Fruit fly (Drosophila melanogaster) whole organism, larva: ENCODE results near the gene ago.

ENCODE experiments used
- noc ChIP-seq: fragments of 200-800 bp; sonication (Bioruptor generic); optimal IDR thresholded peaks from 3 replicates; lab custom pipeline; 2019; ENCODE audit warnings: missing biosample characterization, mild to moderate bottlenecking, missing genetic modification characterization, moderate library complexity

Gene ago

DNA sequence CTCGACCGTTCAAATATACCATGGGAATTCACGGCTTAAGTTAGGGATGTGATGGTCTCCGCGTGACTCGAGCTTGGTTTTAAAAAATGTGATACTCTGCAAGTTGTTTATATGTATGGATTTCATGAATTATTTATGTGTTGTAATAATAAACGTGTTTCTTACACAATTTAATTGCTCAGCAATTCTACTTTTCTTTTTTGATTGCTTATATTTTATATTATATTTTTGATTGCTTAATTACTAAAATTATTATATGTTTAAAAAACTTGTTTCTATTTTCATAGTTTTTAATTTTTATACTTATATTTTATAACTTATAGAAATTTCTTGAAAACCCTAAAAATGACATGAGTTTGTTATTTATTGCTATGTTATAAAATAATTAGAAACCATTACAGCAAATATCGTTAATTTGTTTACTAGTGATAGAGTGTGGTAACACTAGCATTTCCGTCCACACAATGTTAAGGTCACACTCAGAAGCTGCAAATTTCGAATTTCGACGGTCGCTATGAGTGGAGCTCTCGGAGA lies at the start of gene ago, which contains the start of gene CG1265:
TSS of gene ago (minus strand) at position 6 of the 534 bp plus-strand sequence.
TSS of gene CG1265 (plus strand) at position 476 of the 534 bp plus-strand sequence.
- TF ChIP-seq noc (tag; lab: Kevin White, UChicago): no peak

dm6 chr3L:4302088-4302487 lies 48.0 kb upstream of the ago start:
- TF ChIP-seq noc (tag; lab: Kevin White, UChicago): no peak

DNA sequence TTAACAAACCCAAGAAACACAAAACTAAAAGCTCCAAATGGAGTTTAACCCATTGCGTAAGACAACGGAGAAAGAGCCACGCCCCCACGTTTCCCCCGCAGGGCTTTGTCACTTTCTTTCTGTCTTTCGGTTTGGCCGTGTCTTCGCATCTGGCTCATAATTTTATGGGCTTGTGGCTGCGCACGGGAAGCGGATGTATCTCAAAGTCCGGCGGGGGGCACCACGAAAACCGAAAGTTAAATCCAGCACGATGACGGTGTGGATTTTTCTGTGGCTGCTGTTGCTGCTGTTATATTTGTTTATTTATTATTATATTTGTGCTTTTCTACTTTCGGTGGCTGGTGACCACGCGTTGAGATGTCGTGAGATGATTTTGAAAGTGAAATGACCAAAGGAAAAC lies 42.7 kb upstream of the ago start:
- no peak for TF ChIP-seq noc (tag; lab: Kevin White, UChicago)

dm6 chr3L:4293711-4294110 lies 39.6 kb upstream of the ago start:
- TF ChIP-seq noc (tag; lab: Kevin White, UChicago): peak; percentile 28

dm6 chr3L:4293304-4293703 lies 39.2 kb upstream of the ago start:
- TF ChIP-seq noc (tag; lab: Kevin White, UChicago): no peak

dm6 chr3L:4292120-4292697 lies 38.1 kb upstream of the ago start, which contains the start of the genes CG15012 and Fdx2:
Gene CG15012 (minus strand): TSS chr3L:4292246.
Gene Fdx2 (plus strand): TSS chr3L:4292482.
- peak; percentile 26 for TF ChIP-seq noc (tag; lab: Kevin White, UChicago)

DNA sequence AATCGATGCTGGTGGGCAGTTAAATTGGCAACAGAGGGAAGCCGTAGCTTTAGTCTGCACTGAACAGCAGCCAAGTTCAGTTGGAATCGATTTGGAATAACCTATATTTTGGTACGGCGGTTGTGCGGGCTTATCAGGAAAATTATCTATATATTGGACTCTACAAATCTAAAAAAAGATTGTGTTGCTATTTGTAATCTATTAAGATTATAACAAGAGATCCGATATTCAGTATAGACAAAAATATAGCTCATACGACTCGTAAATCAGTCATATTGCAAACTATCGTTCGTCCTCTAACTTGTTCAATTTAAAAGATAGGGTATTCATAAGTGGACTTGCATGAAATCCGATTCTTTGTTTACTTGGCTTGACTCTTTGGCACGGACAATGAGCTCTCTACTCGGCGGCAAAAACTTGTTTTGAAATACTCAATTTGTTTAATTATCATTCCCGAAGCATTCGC lies 34.5 kb upstream of the ago start, which contains the start of gene Hexo1:
TSS of gene Hexo1 (plus strand) at position 51 of the 466 bp plus-strand sequence.
- peak; percentile 75 for TF ChIP-seq noc (tag; lab: Kevin White, UChicago)

DNA sequence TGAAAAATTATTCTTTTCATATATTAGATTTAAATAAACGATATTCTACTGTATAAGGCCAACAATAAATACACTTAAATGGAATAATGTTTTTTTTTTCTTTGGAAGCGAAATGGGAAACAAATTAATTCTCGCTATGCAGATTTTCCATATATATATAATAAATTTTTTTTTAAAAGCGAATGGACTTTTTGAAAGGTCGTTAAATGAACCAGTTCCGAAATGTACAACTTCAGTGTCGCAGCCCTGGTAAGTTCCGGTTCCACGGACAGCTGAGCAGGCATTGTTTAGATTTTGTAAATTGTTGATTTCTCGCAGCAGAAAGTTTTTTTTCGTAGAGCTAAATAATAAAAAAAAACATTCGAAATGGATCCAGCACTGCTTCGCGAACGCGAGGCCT lies 32.7 kb upstream of the ago start, which contains the start of gene TfIIEbeta:
TSS of gene TfIIEbeta (plus strand) at position 255 of the 400 bp plus-strand sequence.
- TF ChIP-seq noc (tag; lab: Kevin White, UChicago): no peak

DNA sequence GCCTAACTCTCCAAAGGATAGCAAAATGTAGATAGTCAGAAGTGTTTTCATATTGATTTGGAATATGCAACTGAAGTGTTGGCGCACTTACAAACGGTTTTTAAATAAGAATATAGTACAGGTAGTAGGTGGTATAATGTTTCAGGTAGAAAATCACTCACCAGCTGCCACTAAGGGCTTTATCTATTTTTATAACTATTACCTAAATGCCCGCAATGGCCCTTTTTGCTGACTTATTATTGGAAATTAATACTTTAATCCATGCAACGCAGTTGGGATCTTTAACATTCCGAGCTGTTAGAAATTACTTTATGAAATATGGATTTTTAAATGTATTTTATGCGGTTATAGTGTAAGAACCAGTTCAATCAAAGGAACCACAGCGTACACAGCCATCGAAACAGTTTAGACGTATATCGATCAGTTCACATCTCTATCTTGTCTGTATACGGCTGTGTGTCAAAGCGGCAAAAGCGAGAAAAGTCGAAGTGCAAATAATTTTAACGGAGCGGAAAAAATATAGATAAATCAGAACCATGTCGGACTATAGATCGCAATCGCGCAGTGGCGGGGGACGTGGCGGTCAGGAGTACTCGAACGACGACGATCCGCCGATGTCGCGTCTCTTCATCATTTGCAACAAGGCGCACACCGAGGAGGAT lies 29.5 kb upstream of the ago start, which contains the start of the genes srw and CG1316:
TSS of gene srw (minus strand) at position 51 of the 662 bp plus-strand sequence.
TSS of gene CG1316 (plus strand) at position 424 of the 662 bp plus-strand sequence.
- TF ChIP-seq noc (tag; lab: Kevin White, UChicago): no peak

dm6 chr3L:4282627-4283026 lies 28.5 kb upstream of the ago start, which contains the start of gene CG11583:
Gene CG11583 (minus strand): TSS chr3L:4282817.
- no peak for TF ChIP-seq noc (tag; lab: Kevin White, UChicago)

DNA sequence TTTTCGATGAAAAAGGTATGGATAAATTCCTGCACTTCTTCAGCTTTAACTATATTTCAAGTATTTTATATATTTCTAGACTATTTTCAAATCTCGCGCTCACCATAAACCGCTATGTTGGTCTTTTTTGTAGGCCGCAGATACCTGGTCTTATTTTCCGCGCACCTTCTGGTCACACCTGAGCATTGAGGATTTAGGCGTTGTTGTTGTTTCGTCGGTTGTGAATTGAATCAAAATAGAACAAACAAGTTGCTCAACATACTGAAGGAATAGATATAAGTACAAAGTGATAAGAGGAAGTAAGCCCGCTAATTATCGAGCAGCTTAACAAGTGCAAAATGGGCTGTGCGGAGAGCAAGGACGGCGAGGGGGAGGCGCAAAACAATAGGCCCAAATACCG lies 23.7 kb upstream of the ago start, which contains the start of gene Ctl1:
TSS of gene Ctl1 (plus strand) at position 167 of the 400 bp plus-strand sequence.
- TF ChIP-seq noc (tag; lab: Kevin White, UChicago): no peak

dm6 chr3L:4272167-4272773 lies 18.2 kb upstream of the ago start:
- TF ChIP-seq noc (tag; lab: Kevin White, UChicago): no peak

DNA sequence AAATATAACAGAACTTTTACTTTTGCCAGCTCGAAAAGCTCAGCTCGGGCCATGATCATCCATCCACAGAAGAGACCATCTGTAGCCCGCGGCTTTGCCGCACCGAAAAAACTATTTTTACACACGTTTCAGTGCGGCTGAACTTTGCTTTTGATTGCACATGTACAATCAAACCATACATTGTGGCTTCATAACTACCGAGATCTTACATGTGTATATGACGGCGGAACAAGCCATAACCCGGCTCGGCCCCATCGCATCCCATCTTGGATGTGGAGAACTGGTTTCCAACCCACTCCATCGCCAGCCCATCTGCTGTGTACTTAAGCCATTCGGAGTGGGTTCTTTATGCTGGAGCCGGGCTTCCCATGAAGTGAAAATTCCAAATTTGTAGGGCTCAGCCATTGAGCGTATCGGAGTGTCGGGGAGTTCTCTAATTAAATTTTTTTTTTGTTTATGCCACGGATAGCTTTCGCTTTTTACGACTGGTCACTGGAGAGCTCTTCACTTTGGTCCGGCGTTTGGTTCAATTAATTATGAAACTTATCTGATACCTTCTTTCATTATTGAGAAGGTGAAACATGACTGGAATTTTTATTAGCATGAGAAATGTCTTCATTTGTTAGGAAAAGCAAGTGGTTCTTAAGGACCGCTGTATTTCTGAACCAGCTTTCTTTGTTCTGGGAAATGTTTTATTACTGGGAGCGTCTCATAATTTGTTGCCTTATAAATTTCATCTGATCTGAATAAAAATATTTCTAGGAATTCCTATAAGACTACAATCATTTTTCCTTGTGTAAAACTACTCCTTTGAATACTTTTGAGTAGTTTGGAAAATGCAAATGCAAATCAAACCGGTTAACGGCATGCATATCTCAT lies 17.1 kb upstream of the ago start:
- TF ChIP-seq noc (tag; lab: Kevin White, UChicago): no peak

dm6 chr3L:4269920-4270319 lies 15.8 kb upstream of the ago start:
- TF ChIP-seq noc (tag; lab: Kevin White, UChicago): peak; percentile 90

- TF ChIP-seq noc (tag; lab: Kevin White, UChicago): no peak
Observed at dm6 chr3L:4269208-4269607, 15.1 kb upstream of the ago start.
